Worm (Caenorhabditis elegans): Measurements from ENCODE around the gene srg-55.

DNA sequence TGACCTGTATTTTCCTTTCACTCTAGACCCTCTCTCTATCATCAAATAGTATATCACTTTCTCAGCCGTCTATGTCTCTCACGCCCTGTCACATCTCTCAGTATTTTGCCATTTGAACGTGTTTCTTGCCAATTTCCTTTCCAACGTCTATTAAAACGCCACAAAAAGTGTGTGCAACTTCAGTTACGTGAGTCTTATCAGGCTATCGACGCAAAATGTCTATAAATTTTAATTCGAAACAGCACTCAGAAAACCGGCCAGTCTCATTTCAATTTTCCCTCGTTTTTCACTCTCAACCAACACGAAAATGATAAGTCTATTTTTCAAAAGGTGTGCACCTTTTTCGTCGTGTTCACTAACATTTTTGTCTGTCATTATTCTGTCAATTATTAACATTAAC is 32.6 kb downstream of the srg-55 start, which contains the start of gene mpst-3:
- TF ChIP-seq sea-1 (GFP tag; conservative IDR thresholded peaks at IDR 0.05) (no peak), hnd-1 (tag; optimal IDR thresholded peaks at IDR 0.05) (no peak), ama-1 (optimal IDR thresholded peaks at IDR 0.05) (no peak), aly-1 (tag; optimal IDR thresholded peaks at IDR 0.05) (no peak), ceh-13 (GFP tag; optimal IDR thresholded peaks at IDR 0.05) (no peak), tbx-37 (GFP tag; conservative IDR thresholded peaks at IDR 0.05) (no peak), ets-7 (tag; optimal IDR thresholded peaks at IDR 0.05) (no peak), tbx-11 (GFP tag; IDR thresholded peaks at IDR 0.05) (no peak), hmg-4 (GFP tag; optimal IDR thresholded peaks at IDR 0.05) (no peak), flt-1 (GFP tag; IDR thresholded peaks at IDR 0.05) (no peak), F13C5.2 (tag; optimal IDR thresholded peaks at IDR 0.05) (no peak), ceh-36 (tag; optimal IDR thresholded peaks at IDR 0.05) (no peak)

Data from whole organism, early embryonic.